Fruit fly (Drosophila melanogaster) whole organism, embryonic: ENCODE results near the gene Cht10.
A peak's percentile ranks its signal among the peaks of the same experiment; 100 is the strongest.

Experiments
- B-H2 ChIP-seq: fragments of 200-800 bp; sonication (Bioruptor generic); optimal IDR thresholded peaks from 2 replicates; lab custom pipeline; 2018; ENCODE audit warnings: missing biosample characterization, mild to moderate bottlenecking, missing genetic modification characterization
- BEAF-32 ChIP-seq: fragments of 200-800 bp; sonication (Bioruptor generic); optimal IDR thresholded peaks from 3 replicates; lab custom pipeline; 2017; ENCODE audit warnings: missing biosample characterization, missing genetic modification characterization, mild to moderate bottlenecking, moderate library complexity, missing genetic modification reagents
- Blimp-1 ChIP-seq: fragments of 200-800 bp; sonication (Bioruptor generic); optimal IDR thresholded peaks from 3 replicates; lab custom pipeline; 2018; ENCODE audit warnings: missing biosample characterization, missing genetic modification characterization, mild to moderate bottlenecking, moderate library complexity, missing genetic modification reagents
- C15 ChIP-seq: fragments of 200-800 bp; sonication (Bioruptor generic); IDR thresholded peaks from 3 replicates; pipeline ENCODE4 v1.3.6; 2022; ENCODE audit warnings: missing biosample characterization, missing genetic modification characterization
- CG13296 ChIP-seq: fragments of 200-800 bp; sonication (Bioruptor generic); optimal IDR thresholded peaks from 3 replicates; lab custom pipeline; 2018; ENCODE audit warnings: missing biosample characterization, mild to moderate bottlenecking, missing genetic modification characterization
- CG14441 ChIP-seq: fragments of 200-800 bp; sonication (Bioruptor generic); IDR thresholded peaks from 2 replicates; pipeline ENCODE4 v1.3.6; 2022; ENCODE audit warnings: missing biosample characterization, missing genetic modification characterization
- CG14667 ChIP-seq: fragments of 200-800 bp; sonication (Bioruptor generic); IDR thresholded peaks from 2 replicates; pipeline ENCODE4 v1.3.6; 2022; ENCODE audit warnings: missing biosample characterization, missing genetic modification characterization
- CG1647 ChIP-seq: fragments of 200-800 bp; sonication (Bioruptor generic); optimal IDR thresholded peaks from 3 replicates; lab custom pipeline; 2016; ENCODE audit warnings: missing biosample characterization, missing genetic modification characterization
- CG17802 ChIP-seq: fragments of 200-800 bp; sonication (Bioruptor generic); optimal IDR thresholded peaks from 2 replicates; lab custom pipeline; 2018; ENCODE audit warnings: missing biosample characterization, mild to moderate bottlenecking, missing genetic modification characterization, moderate library complexity
- CG30020 ChIP-seq: fragments of 200-800 bp; optimal IDR thresholded peaks from 2 replicates; lab custom pipeline; 2019; ENCODE audit warnings: missing biosample characterization, mild to moderate bottlenecking, missing genetic modification characterization, moderate library complexity
- CG31365 ChIP-seq: fragments of 200-800 bp; sonication (Bioruptor generic); optimal IDR thresholded peaks from 2 replicates; lab custom pipeline; 2018; ENCODE audit warnings: missing biosample characterization, mild to moderate bottlenecking, missing genetic modification characterization
- CG31441 ChIP-seq: fragments of 200-800 bp; sonication (Bioruptor generic); IDR thresholded peaks from 2 replicates; pipeline ENCODE4 v1.3.6; 2022; ENCODE audit warnings: missing biosample characterization, missing genetic modification characterization
- CG32772 ChIP-seq: fragments of 200-800 bp; sonication (Bioruptor generic); IDR thresholded peaks from 2 replicates; pipeline ENCODE4 v1.3.6; 2022; ENCODE audit warnings: missing biosample characterization, missing genetic modification characterization
- CG3838 ChIP-seq: fragments of 200-800 bp; sonication (Bioruptor generic); optimal IDR thresholded peaks from 3 replicates; lab custom pipeline; 2016; ENCODE audit warnings: missing biosample characterization, missing genetic modification characterization
- CG4617 ChIP-seq: fragments of 200-800 bp; sonication (Bioruptor generic); optimal IDR thresholded peaks from 3 replicates; lab custom pipeline; 2016; ENCODE audit warnings: missing biosample characterization, missing genetic modification characterization, borderline replicate concordance
- CG4730 ChIP-seq: fragments of 200-800 bp; sonication (Bioruptor generic); IDR thresholded peaks from 2 replicates; pipeline ENCODE4 v1.3.6; 2022; ENCODE audit warnings: missing biosample characterization, missing genetic modification characterization
- CG6254 ChIP-seq: fragments of 200-800 bp; sonication (Bioruptor generic); optimal IDR thresholded peaks from 3 replicates; lab custom pipeline; 2017; ENCODE audit warnings: mild to moderate bottlenecking, missing biosample characterization, missing genetic modification reagents, missing genetic modification characterization
- CG6654 ChIP-seq: fragments of 200-800 bp; sonication (Bioruptor generic); optimal IDR thresholded peaks from 2 replicates; lab custom pipeline; 2017; ENCODE audit warnings: missing biosample characterization, mild to moderate bottlenecking, missing genetic modification characterization
- CG6791 ChIP-seq: fragments of 200-800 bp; sonication (Bioruptor generic); IDR thresholded peaks from 3 replicates; pipeline ENCODE4 v1.3.6; 2022; ENCODE audit warnings: missing biosample characterization, missing genetic modification characterization; ENCODE audit not compliant: partially characterized antibody
- CG8089 ChIP-seq: fragments of 200-800 bp; sonication (Bioruptor generic); optimal IDR thresholded peaks from 3 replicates; lab custom pipeline; 2016; ENCODE audit warnings: missing biosample characterization, missing genetic modification characterization
- CG8281 ChIP-seq: fragments of 200-800 bp; sonication (Bioruptor generic); optimal IDR thresholded peaks from 2 replicates; lab custom pipeline; 2018; ENCODE audit warnings: missing biosample characterization, mild to moderate bottlenecking, missing genetic modification characterization, moderate library complexity
- CG8290 ChIP-seq, 3 experiments: fragments of 200-800 bp; sonication (Bioruptor generic); optimal IDR thresholded peaks; 2 replicates each; lab custom pipeline; 2016 to 2019; ENCODE audit warnings: missing biosample characterization in 3 of 3, missing genetic modification characterization in 3 of 3, mild to moderate bottlenecking in 2 of 3, moderate library complexity in 1 of 3
- CG9817 ChIP-seq: fragments of 200-800 bp; sonication (Bioruptor generic); optimal IDR thresholded peaks from 2 replicates; lab custom pipeline; 2018; ENCODE audit warnings: missing biosample characterization, mild to moderate bottlenecking, missing genetic modification characterization, moderate library complexity
- Chrac-16 ChIP-seq: fragments of 200-800 bp; sonication (Bioruptor generic); optimal IDR thresholded peaks from 3 replicates; lab custom pipeline; 2016; ENCODE audit warnings: missing biosample characterization, missing genetic modification characterization
- CoRest ChIP-seq: fragments of 200-800 bp; sonication (Bioruptor generic); optimal IDR thresholded peaks from 3 replicates; lab custom pipeline; 2018; ENCODE audit warnings: missing biosample characterization, mild to moderate bottlenecking, missing genetic modification characterization, moderate library complexity
- Jarid2 ChIP-seq: fragments of 200-800 bp; sonication (Bioruptor generic); optimal IDR thresholded peaks from 3 replicates; lab custom pipeline; 2017; ENCODE audit warnings: mild to moderate bottlenecking, missing biosample characterization, missing genetic modification reagents, missing genetic modification characterization
- Lhr ChIP-seq: fragments of 200-800 bp; sonication (Bioruptor generic); optimal IDR thresholded peaks from 3 replicates; lab custom pipeline; 2017; ENCODE audit warnings: mild to moderate bottlenecking, missing biosample characterization, missing genetic modification reagents, missing genetic modification characterization
- MBD-R2 ChIP-seq: fragments of 200-800 bp; sonication (Bioruptor generic); IDR thresholded peaks from 2 replicates; pipeline ENCODE4 v1.3.6; 2022; ENCODE audit warnings: missing biosample characterization, missing genetic modification characterization
- Mad ChIP-seq: fragments of 200-800 bp; sonication (Bioruptor generic); optimal IDR thresholded peaks from 2 replicates; lab custom pipeline; 2016; ENCODE audit warnings: missing biosample characterization, missing genetic modification characterization
- Nf-YA ChIP-seq: fragments of 200-800 bp; sonication (Bioruptor generic); IDR thresholded peaks from 2 replicates; pipeline ENCODE4 v1.3.6; 2022; ENCODE audit warnings: missing biosample characterization, missing genetic modification characterization
- Sox102F ChIP-seq: fragments of 200-800 bp; sonication (Bioruptor generic); optimal IDR thresholded peaks from 2 replicates; lab custom pipeline; 2018; ENCODE audit warnings: missing biosample characterization, mild to moderate bottlenecking, missing genetic modification characterization, moderate library complexity
- Sry-β ChIP-seq: fragments of 200-800 bp; sonication (Bioruptor generic); optimal IDR thresholded peaks from 2 replicates; lab custom pipeline; 2018; ENCODE audit warnings: missing biosample characterization, mild to moderate bottlenecking, missing genetic modification characterization, moderate library complexity
- ac ChIP-seq: fragments of 200-800 bp; sonication (Bioruptor generic); optimal IDR thresholded peaks from 3 replicates; lab custom pipeline; 2017; ENCODE audit warnings: missing biosample characterization, mild to moderate bottlenecking, missing genetic modification characterization
- bsh ChIP-seq, 2 experiments: fragments of 200-800 bp; sonication (Bioruptor generic); optimal IDR thresholded peaks; 2 replicates each; lab custom pipeline; 2017 to 2018; ENCODE audit warnings: mild to moderate bottlenecking in 2 of 2, missing biosample characterization in 2 of 2, missing genetic modification characterization in 2 of 2, moderate library complexity in 1 of 2
- crol ChIP-seq: fragments of 200-800 bp; sonication (Bioruptor generic); IDR thresholded peaks from 2 replicates; pipeline ENCODE4 v1.3.6; 2022; ENCODE audit warnings: missing biosample characterization, missing genetic modification characterization
- dimm ChIP-seq: fragments of 200-800 bp; sonication (Bioruptor generic); IDR thresholded peaks from 2 replicates; pipeline ENCODE4 v1.3.6; 2022; ENCODE audit warnings: missing biosample characterization, missing genetic modification characterization
- gcm ChIP-seq: fragments of 200-800 bp; sonication (Bioruptor generic); optimal IDR thresholded peaks from 2 replicates; lab custom pipeline; 2019; ENCODE audit warnings: missing biosample characterization, mild to moderate bottlenecking, missing genetic modification characterization, moderate library complexity
- gcm2 ChIP-seq: fragments of 200-800 bp; sonication (Bioruptor generic); optimal IDR thresholded peaks from 2 replicates; lab custom pipeline; 2016; ENCODE audit warnings: missing biosample characterization, missing genetic modification characterization
- jumu ChIP-seq: fragments of 200-800 bp; sonication (Bioruptor generic); optimal IDR thresholded peaks from 3 replicates; lab custom pipeline; 2016; ENCODE audit warnings: missing biosample characterization, missing genetic modification characterization
- lola ChIP-seq, 3 experiments: fragments of >200 bp in 2 of 3; fragments of 200-800 bp in 1 of 3; sonication (Bioruptor generic) in 1 of 3; optimal IDR thresholded peaks; 2 replicates each; lab custom pipeline; 2017 to 2019; ENCODE audit warnings: missing biosample characterization in 3 of 3, missing genetic modification characterization in 3 of 3, mild to moderate bottlenecking in 1 of 3, moderate library complexity in 1 of 3
- nerfin-2 ChIP-seq: fragments of 200-800 bp; sonication (Bioruptor generic); IDR thresholded peaks from 2 replicates; pipeline ENCODE4 v1.3.6; 2022; ENCODE audit warnings: missing biosample characterization, missing genetic modification characterization; ENCODE audit not compliant: partially characterized antibody
- scrt ChIP-seq: fragments of 200-800 bp; sonication (Bioruptor generic); optimal IDR thresholded peaks from 2 replicates; lab custom pipeline; 2018; ENCODE audit warnings: missing biosample characterization, mild to moderate bottlenecking, missing genetic modification characterization, moderate library complexity
- sim ChIP-seq: fragments of 200-800 bp; sonication (Bioruptor generic); IDR thresholded peaks from 2 replicates; pipeline ENCODE4 v1.3.6; 2022; ENCODE audit warnings: missing biosample characterization, missing genetic modification characterization
- sob ChIP-seq: fragments of 200-800 bp; sonication (Bioruptor generic); IDR thresholded peaks from 2 replicates; pipeline ENCODE4 v1.3.6; 2022; ENCODE audit warnings: missing biosample characterization, missing genetic modification characterization
- tx ChIP-seq: fragments of 200-800 bp; sonication (Bioruptor generic); optimal IDR thresholded peaks from 2 replicates; lab custom pipeline; 2016; ENCODE audit warnings: missing biosample characterization, missing genetic modification characterization
- z ChIP-seq: fragments of 200-800 bp; sonication (Bioruptor generic); IDR thresholded peaks from 3 replicates; pipeline ENCODE4 v1.3.6; 2022; ENCODE audit warnings: missing biosample characterization, missing genetic modification characterization

Gene Cht10

DNA sequence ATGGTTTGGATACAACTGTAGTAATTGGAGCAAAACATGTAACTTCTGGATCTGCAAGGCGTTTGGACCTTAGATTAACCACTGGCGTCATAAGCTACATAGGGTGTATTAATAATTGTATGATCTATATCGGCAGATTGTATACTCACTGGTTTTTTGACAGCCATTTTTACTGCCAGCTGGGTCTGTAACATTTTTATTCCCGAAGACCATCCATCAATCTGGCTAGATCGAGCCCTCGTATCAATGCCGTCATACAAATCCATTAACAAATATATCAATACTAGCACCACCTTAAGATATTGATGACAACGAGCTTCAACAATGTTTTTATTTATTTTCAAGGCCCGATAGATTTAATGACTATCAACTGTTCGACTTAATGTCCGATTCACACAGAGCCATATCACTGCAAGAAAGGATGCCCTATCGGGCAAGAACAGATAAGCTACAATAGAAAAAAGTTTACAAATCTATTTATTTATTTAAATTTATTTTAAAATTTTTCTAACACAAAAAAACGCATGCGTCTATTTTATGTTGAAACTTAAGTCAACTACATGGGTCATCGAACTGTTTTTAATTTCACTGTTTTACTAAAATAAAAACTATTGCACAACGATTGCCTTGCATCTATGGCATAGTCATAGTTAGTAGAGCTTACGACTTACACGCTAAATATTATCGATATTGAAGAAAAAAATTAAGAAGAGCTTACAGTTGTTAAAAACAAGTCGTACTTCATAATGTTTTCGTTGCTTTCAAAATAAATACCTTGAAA, 42.5 kb upstream of the Cht10 start, which contains the start of gene Spf45 (continued):
- TF ChIP-seq CG17802 (tag; lab: Kevin White, UChicago) = peak; percentile 99
- no peak for TF ChIP-seq crol (GFP tag; lab: Robert Waterston, UW)
- peak; percentile 26; the same call in 1 of the 2 replicates for TF ChIP-seq CG31441 (GFP tag; lab: Robert Waterston, UW)
- TF ChIP-seq lola (GFP tag; optimal IDR thresholded peaks at IDR 0.05; lab: Kevin White, UChicago) = peak in 1 of 3 experiments; percentile 13
- peak; percentile 88 for TF ChIP-seq CG4617 (GFP tag; lab: Kevin White, UChicago)
- peak; percentile 48 for TF ChIP-seq CG8281 (tag; lab: Kevin White, UChicago)
- peak; percentile 31 for TF ChIP-seq CoRest (tag; lab: Kevin White, UChicago)
- peak; percentile 53; the same call in 1 of the 3 replicates for TF ChIP-seq CG6791

dm6 chr2L:23065176-23065575, 39.5 kb upstream of the Cht10 start:
- TF ChIP-seq Mad (GFP tag; lab: Kevin White, UChicago) (no peak), CG31365 (tag; lab: Kevin White, UChicago) (no peak), CG1647 (GFP tag; lab: Kevin White, UChicago) (no peak), sim (GFP tag; lab: Robert Waterston, UW) (no peak), C15 (GFP tag; lab: Robert Waterston, UW) (no peak), CG14441 (GFP tag; lab: Robert Waterston, UW) (no peak), Chrac-16 (no peak), CG6254 (GFP tag; lab: Kevin White, UChicago) (no peak), CG30020 (tag; lab: Kevin White, UChicago) (peak; percentile 96), dimm (GFP tag; lab: Robert Waterston, UW) (no peak), scrt (GFP tag; lab: Kevin White, UChicago) (no peak), tx (no peak), Sry-β (GFP tag; lab: Kevin White, UChicago) (no peak), CG3838 (GFP tag; lab: Kevin White, UChicago) (no peak), CG13296 (GFP tag; lab: Kevin White, UChicago) (no peak), BEAF-32 (GFP tag; lab: Kevin White, UChicago) (no peak), Blimp-1 (no peak), bsh (GFP tag; optimal IDR thresholded peaks at IDR 0.05; lab: Kevin White, UChicago) (no peak), ac (GFP tag; lab: Kevin White, UChicago) (no peak), CG8089 (GFP tag; lab: Kevin White, UChicago) (peak; percentile 66), Sox102F (GFP tag; lab: Kevin White, UChicago) (no peak), CG32772 (no peak), nerfin-2 (GFP tag; lab: Robert Waterston, UW) (no peak), MBD-R2 (GFP tag; lab: Robert Waterston, UW) (0 out of 2 replicates have a peak, but pooled peaks have one; percentile 24), CG4617 (GFP tag; lab: Kevin White, UChicago) (no peak), CG4730 (GFP tag; lab: Robert Waterston, UW) (no peak), sob (no peak), z (GFP tag; lab: Robert Waterston, UW) (no peak), Jarid2 (GFP tag; lab: Kevin White, UChicago) (no peak), gcm (GFP tag; lab: Kevin White, UChicago) (no peak), Nf-YA (GFP tag; lab: Robert Waterston, UW) (no peak), CG8290 (GFP tag; optimal IDR thresholded peaks at IDR 0.05; lab: Kevin White, UChicago) (peak; percentile 14), CG8290 (tag; optimal IDR thresholded peaks at IDR 0.05; lab: Kevin White, UChicago) (no peak), jumu (GFP tag; lab: Kevin White, UChicago) (no peak), CG9817 (tag; lab: Kevin White, UChicago) (no peak), gcm2 (no peak), CG17802 (tag; lab: Kevin White, UChicago) (peak; percentile 94), Lhr (GFP tag; lab: Kevin White, UChicago) (peak; percentile 32), CG6654 (no peak), B-H2 (GFP tag; lab: Kevin White, UChicago) (no peak), CG14667 (GFP tag; lab: Robert Waterston, UW) (no peak)
